Fruit fly (Drosophila melanogaster) whole organism, embryonic: ENCODE data around the gene CG45076.

Source experiments
- C15 ChIP-seq: fragments of 200-800 bp; sonication (Bioruptor generic); IDR thresholded peaks from 3 replicates; pipeline ENCODE4 v1.3.6; 2022; ENCODE audit warnings: missing biosample characterization, missing genetic modification characterization
- CG10654 ChIP-seq: fragments of 200-800 bp; sonication (Bioruptor generic); optimal IDR thresholded peaks from 2 replicates; lab custom pipeline; 2016; ENCODE audit warnings: missing biosample characterization, missing genetic modification characterization
- CG11696 ChIP-seq: fragments of 200-800 bp; sonication (Bioruptor generic); IDR thresholded peaks from 2 replicates; pipeline ENCODE4 v1.3.6; 2022; ENCODE audit warnings: missing biosample characterization, missing genetic modification characterization
- CG13424 ChIP-seq: fragments of 200-800 bp; sonication (Bioruptor generic); optimal IDR thresholded peaks from 2 replicates; lab custom pipeline; 2019; ENCODE audit warnings: missing biosample characterization, mild to moderate bottlenecking, missing genetic modification characterization, moderate library complexity
- CG17802 ChIP-seq: fragments of 200-800 bp; sonication (Bioruptor generic); optimal IDR thresholded peaks from 2 replicates; lab custom pipeline; 2018; ENCODE audit warnings: missing biosample characterization, mild to moderate bottlenecking, missing genetic modification characterization, moderate library complexity
- CG17912 ChIP-seq: fragments of 200-800 bp; sonication (Bioruptor generic); optimal IDR thresholded peaks from 2 replicates; lab custom pipeline; 2018; ENCODE audit warnings: missing biosample characterization, mild to moderate bottlenecking, missing genetic modification characterization
- CG18764 ChIP-seq: fragments of 200-800 bp; sonication (Bioruptor generic); optimal IDR thresholded peaks from 3 replicates; lab custom pipeline; 2016; ENCODE audit warnings: missing biosample characterization, missing genetic modification characterization
- CG2875 ChIP-seq: fragments of 200-800 bp; sonication (Bioruptor generic); optimal IDR thresholded peaks from 2 replicates; lab custom pipeline; 2017; ENCODE audit warnings: missing biosample characterization, mild to moderate bottlenecking, missing genetic modification characterization, missing genetic modification reagents
- CG42726 ChIP-seq: fragments of 200-800 bp; sonication (Bioruptor generic); IDR thresholded peaks from 2 replicates; pipeline ENCODE4 v1.3.6; 2022; ENCODE audit warnings: missing biosample characterization, missing genetic modification characterization; ENCODE audit not compliant: partially characterized antibody
- CG4328 ChIP-seq: fragments of 200-800 bp; sonication (Bioruptor generic); optimal IDR thresholded peaks from 3 replicates; lab custom pipeline; 2017; ENCODE audit warnings: missing biosample characterization, missing genetic modification reagents, missing genetic modification characterization
- CG43689 ChIP-seq: fragments of 200-800 bp; sonication (Bioruptor generic); IDR thresholded peaks from 2 replicates; pipeline ENCODE4 v1.3.6; 2022; ENCODE audit warnings: missing biosample characterization, missing genetic modification characterization
- CG4820 ChIP-seq: fragments of 200-800 bp; sonication (Bioruptor generic); optimal IDR thresholded peaks from 3 replicates; lab custom pipeline; 2016; ENCODE audit warnings: missing biosample characterization, missing genetic modification characterization
- CG5953 ChIP-seq: fragments of 200-800 bp; sonication (Bioruptor generic); IDR thresholded peaks from 2 replicates; pipeline ENCODE4 v1.3.6; 2022; ENCODE audit warnings: missing biosample characterization, missing genetic modification characterization
- CG6689 ChIP-seq: fragments of 200-800 bp; sonication (Bioruptor generic); IDR thresholded peaks from 2 replicates; pipeline ENCODE4 v1.3.6; 2022; ENCODE audit warnings: missing biosample characterization, missing genetic modification characterization
- CG7372 ChIP-seq: fragments of 200-800 bp; sonication (Bioruptor generic); IDR thresholded peaks from 2 replicates; pipeline ENCODE4 v1.3.6; 2022; ENCODE audit warnings: missing biosample characterization, missing genetic modification characterization
- CG8290 ChIP-seq, 3 experiments: fragments of 200-800 bp; sonication (Bioruptor generic); optimal IDR thresholded peaks; 2 replicates each; lab custom pipeline; 2016 to 2019; ENCODE audit warnings: missing biosample characterization in 3 of 3, missing genetic modification characterization in 3 of 3, mild to moderate bottlenecking in 2 of 3, moderate library complexity in 1 of 3
- D19B ChIP-seq: fragments of 200-800 bp; sonication (Bioruptor generic); optimal IDR thresholded peaks from 2 replicates; lab custom pipeline; 2017; ENCODE audit warnings: missing biosample characterization, mild to moderate bottlenecking, missing genetic modification characterization
- Dbx ChIP-seq: fragments of 200-800 bp; sonication (Bioruptor generic); IDR thresholded peaks from 3 replicates; pipeline ENCODE4 v1.3.6; 2022; ENCODE audit warnings: missing biosample characterization, missing genetic modification characterization
- E2f1 ChIP-seq: fragments of 200-800 bp; sonication (Bioruptor generic); IDR thresholded peaks from 2 replicates; pipeline ENCODE4 v1.3.6; 2022; ENCODE audit warnings: missing biosample characterization, missing genetic modification characterization
- Ets65A ChIP-seq: fragments of 200-800 bp; sonication (Bioruptor generic); peaks from one replicate; lab custom pipeline; 2016; ENCODE audit warnings: missing biosample characterization, missing genetic modification characterization
- H15 ChIP-seq: fragments of 200-800 bp; sonication (Bioruptor generic); IDR thresholded peaks from 3 replicates; pipeline ENCODE4 v1.3.6; 2022; ENCODE audit warnings: missing biosample characterization, missing genetic modification characterization
- HLH3B ChIP-seq: fragments of 200-800 bp; sonication (Bioruptor generic); IDR thresholded peaks from 2 replicates; pipeline ENCODE4 v1.3.6; 2022; ENCODE audit warnings: missing biosample characterization, missing genetic modification characterization
- HLH4C ChIP-seq: fragments of 200-800 bp; sonication (Bioruptor generic); IDR thresholded peaks from 3 replicates; pipeline ENCODE4 v1.3.6; 2022; ENCODE audit warnings: missing biosample characterization, missing genetic modification characterization; ENCODE audit not compliant: partially characterized antibody
- Med ChIP-seq: fragments of 200-800 bp; sonication (Bioruptor generic); peaks from one replicate; lab custom pipeline; 2016; ENCODE audit warnings: missing biosample characterization, missing genetic modification characterization, mild to moderate bottlenecking, inconsistent platforms, moderate library complexity
- Mrtf ChIP-seq: fragments of 200-800 bp; sonication (Bioruptor generic); IDR thresholded peaks from 3 replicates; pipeline ENCODE4 v1.3.6; 2022; ENCODE audit warnings: missing biosample characterization, missing genetic modification characterization
- PHDP ChIP-seq: fragments of 200-800 bp; sonication (Bioruptor generic); optimal IDR thresholded peaks from 3 replicates; lab custom pipeline; 2018; ENCODE audit warnings: missing biosample characterization, mild to moderate bottlenecking, missing genetic modification characterization, moderate library complexity
- Taf1 ChIP-seq: fragments of 200-800 bp; sonication (Bioruptor generic); IDR thresholded peaks from 2 replicates; pipeline ENCODE4 v1.3.6; 2022; ENCODE audit warnings: missing biosample characterization, missing genetic modification characterization
- aop ChIP-seq: fragments of 200-800 bp; sonication (Bioruptor generic); IDR thresholded peaks from 2 replicates; pipeline ENCODE4 v1.3.6; 2022; ENCODE audit warnings: missing biosample characterization, missing genetic modification characterization
- ara ChIP-seq: fragments of 200-800 bp; sonication (Bioruptor generic); IDR thresholded peaks from 2 replicates; pipeline ENCODE4 v1.3.6; 2022; ENCODE audit warnings: missing biosample characterization, missing genetic modification characterization
- cad ChIP-seq: fragments of >200 bp; optimal IDR thresholded peaks from 2 replicates; lab custom pipeline; 2017; ENCODE audit warnings: missing biosample characterization, missing genetic modification characterization
- dysf ChIP-seq: fragments of 200-800 bp; sonication (Bioruptor generic); IDR thresholded peaks from 3 replicates; pipeline ENCODE4 v1.3.6; 2022; ENCODE audit warnings: missing biosample characterization, missing genetic modification characterization
- ems ChIP-seq: fragments of 200-800 bp; sonication (Bioruptor generic); optimal IDR thresholded peaks from 3 replicates; lab custom pipeline; 2016; ENCODE audit warnings: missing biosample characterization, missing genetic modification characterization
- ewg ChIP-seq: fragments of 200-800 bp; sonication (Bioruptor generic); optimal IDR thresholded peaks from 3 replicates; lab custom pipeline; 2017; ENCODE audit warnings: mild to moderate bottlenecking, missing biosample characterization, missing genetic modification reagents, missing genetic modification characterization
- fu2 ChIP-seq: fragments of 200-800 bp; sonication (Bioruptor generic); optimal IDR thresholded peaks from 2 replicates; lab custom pipeline; 2016; ENCODE audit warnings: missing biosample characterization, missing genetic modification characterization
- hkb ChIP-seq, 2 experiments: fragments of 200-800 bp in 1 of 2; fragments of >200 bp in 1 of 2; sonication (Bioruptor generic) in 1 of 2; IDR thresholded peaks in 1 of 2; optimal IDR thresholded peaks in 1 of 2; 2 replicates each; pipeline versions ENCODE4 v1.3.6 to Lab custom; 2017 to 2022; ENCODE audit warnings: missing biosample characterization in 1 of 2, missing genetic modification characterization in 1 of 2
- lmd ChIP-seq: fragments of 200-800 bp; sonication (Bioruptor generic); IDR thresholded peaks from 2 replicates; pipeline ENCODE4 v1.3.6; 2022; ENCODE audit warnings: missing biosample characterization, missing genetic modification characterization
- luna ChIP-seq: fragments of 200-800 bp; sonication (Bioruptor generic); optimal IDR thresholded peaks from 2 replicates; lab custom pipeline; 2016; ENCODE audit warnings: missing biosample characterization, missing genetic modification characterization
- otp ChIP-seq: fragments of 200-800 bp; sonication (Bioruptor generic); IDR thresholded peaks from 3 replicates; pipeline ENCODE4, ENCODE4 v1.3.6; 2022; ENCODE audit warnings: missing biosample characterization, missing genetic modification characterization
- p53 ChIP-seq: fragments of 200-800 bp; sonication (Bioruptor generic); optimal IDR thresholded peaks from 2 replicates; lab custom pipeline; 2016; ENCODE audit warnings: missing biosample characterization, missing genetic modification characterization
- pan ChIP-seq, 4 experiments: fragments of >200 bp in 3 of 4; fragments of 200-800 bp in 1 of 4; sonication (Bioruptor generic) in 1 of 4; optimal IDR thresholded peaks in 3 of 4; IDR thresholded peaks in 1 of 4; 2 replicates each; pipeline versions ENCODE4 v1.3.6 to Lab custom; 2017 to 2022; ENCODE audit warnings: missing biosample characterization in 2 of 4, missing genetic modification characterization in 2 of 4, mixed read lengths in 1 of 4
- pb ChIP-seq: fragments of 200-800 bp; sonication (Bioruptor generic); optimal IDR thresholded peaks from 3 replicates; lab custom pipeline; 2016; ENCODE audit warnings: missing biosample characterization, missing genetic modification characterization
- peb ChIP-seq: fragments of 200-800 bp; sonication (Bioruptor generic); IDR thresholded peaks from 2 replicates; pipeline ENCODE4 v1.3.6; 2022; ENCODE audit warnings: missing biosample characterization, missing genetic modification characterization
- phol ChIP-seq: fragments of 200-800 bp; sonication (Bioruptor generic); optimal IDR thresholded peaks from 3 replicates; lab custom pipeline; 2018; ENCODE audit warnings: missing biosample characterization, mild to moderate bottlenecking, missing genetic modification characterization, moderate library complexity
- prd ChIP-seq, 3 experiments: fragments of >200 bp in 2 of 3; fragments of 200-800 bp in 1 of 3; sonication (Bioruptor generic) in 1 of 3; optimal IDR thresholded peaks in 2 of 3; IDR thresholded peaks in 1 of 3; 2 replicates in 2 of 3; 3 replicates in 1 of 3; pipeline versions ENCODE4 v1.3.6 to Lab custom; 2017 to 2022; ENCODE audit warnings: missing biosample characterization in 1 of 3, missing genetic modification characterization in 1 of 3
- pum ChIP-seq: fragments of 200-800 bp; sonication (Bioruptor generic); optimal IDR thresholded peaks from 2 replicates; lab custom pipeline; 2016; ENCODE audit warnings: missing biosample characterization, missing genetic modification characterization
- sens ChIP-seq: fragments of 200-800 bp; sonication (Bioruptor generic); peaks from one replicate; lab custom pipeline; 2016; ENCODE audit warnings: missing biosample characterization, missing genetic modification characterization
- shn ChIP-seq: fragments of 200-800 bp; sonication (Bioruptor generic); optimal IDR thresholded peaks from 3 replicates; lab custom pipeline; 2016; ENCODE audit warnings: missing biosample characterization, missing genetic modification characterization
- sim ChIP-seq: fragments of 200-800 bp; sonication (Bioruptor generic); IDR thresholded peaks from 2 replicates; pipeline ENCODE4 v1.3.6; 2022; ENCODE audit warnings: missing biosample characterization, missing genetic modification characterization
- ttk ChIP-seq: fragments of 200-800 bp; sonication (Bioruptor generic); IDR thresholded peaks from 2 replicates; pipeline ENCODE4 v2.1.2; 2022; ENCODE audit warnings: missing biosample characterization, missing genetic modification characterization

CG45076 gene

DNA sequence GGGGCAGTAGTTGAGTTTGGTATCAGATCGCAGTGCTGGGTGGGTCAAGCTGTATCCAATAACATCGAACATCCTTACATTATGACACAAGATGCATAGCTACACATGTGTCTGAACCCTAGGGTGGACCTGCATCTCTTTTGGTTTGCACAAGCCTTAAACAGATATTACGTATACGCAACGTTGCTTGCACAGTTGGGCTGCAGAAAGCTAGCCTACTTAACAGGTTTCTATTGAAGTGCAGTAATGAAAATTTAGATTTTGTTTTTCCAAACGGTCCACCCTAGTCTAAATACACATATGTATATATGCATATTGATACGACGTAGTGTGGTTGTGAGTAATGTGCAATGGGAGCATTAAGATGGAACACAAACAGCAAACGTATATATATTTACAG lies 1.9 kb downstream of the CG45076 start:
- TF ChIP-seq Taf1 (GFP tag; lab: Robert Waterston, UW) (0 out of 2 replicates have a peak, but pooled peaks have one; percentile 49), prd (optimal IDR thresholded peaks at IDR 0.05; lab: Kevin White, UChicago) (no peak), prd (GFP tag; IDR thresholded peaks at IDR 0.05; lab: Robert Waterston, UW) (0 out of 3 replicates have a peak, but pooled peaks have one; percentile 35), CG42726 (no peak), CG10654 (GFP tag; lab: Kevin White, UChicago) (no peak), CG4328 (GFP tag; lab: Kevin White, UChicago) (no peak), CG11696 (GFP tag; lab: Robert Waterston, UW) (0 out of 2 replicates have a peak, but pooled peaks have one; percentile 16), phol (tag; lab: Kevin White, UChicago) (peak; percentile 13), pum (GFP tag; lab: Kevin White, UChicago) (no peak), HLH3B (GFP tag; lab: Robert Waterston, UW) (0 out of 2 replicates have a peak, but pooled peaks have one; percentile 20), CG6689 (GFP tag; lab: Robert Waterston, UW) (peak; percentile 42), D19B (GFP tag; lab: Kevin White, UChicago) (no peak), Ets65A (GFP tag; lab: Kevin White, UChicago) (peak; percentile 86), CG43689 (no peak), ara (0 out of 2 replicates have a peak, but pooled peaks have one; percentile 42), luna (no peak), C15 (GFP tag; lab: Robert Waterston, UW) (0 out of 3 replicates have a peak, but pooled peaks have one; percentile 42), fu2 (GFP tag; lab: Kevin White, UChicago) (no peak), p53 (GFP tag; lab: Kevin White, UChicago) (no peak), ewg (GFP tag; lab: Kevin White, UChicago) (no peak), H15 (0 out of 3 replicates have a peak, but pooled peaks have one; percentile 38), pan (optimal IDR thresholded peaks at IDR 0.05; lab: Kevin White, UChicago) (no peak), pan (GFP tag; optimal IDR thresholded peaks at IDR 0.05 in 1 of 2, IDR thresholded peaks at IDR 0.05 in 1 of 2) (peak in 1 of 2 experiments; percentile 16), CG17912 (GFP tag; lab: Kevin White, UChicago) (no peak), CG5953 (GFP tag; lab: Robert Waterston, UW) (no peak), aop (GFP tag; lab: Robert Waterston, UW) (0 out of 2 replicates have a peak, but pooled peaks have one; percentile 8), shn (GFP tag; lab: Kevin White, UChicago) (no peak), CG13424 (peak; percentile 1), ems (GFP tag; lab: Kevin White, UChicago) (peak; percentile 38), Mrtf (GFP tag; lab: Robert Waterston, UW) (0 out of 3 replicates have a peak, but pooled peaks have one; percentile 21), CG18764 (no peak), Med (GFP tag; lab: Kevin White, UChicago) (peak; percentile 74), CG4820 (GFP tag; lab: Kevin White, UChicago) (no peak), ttk (GFP tag; lab: Robert Waterston, UW) (0 out of 2 replicates have a peak, but pooled peaks have one; percentile 19), CG17802 (tag; lab: Kevin White, UChicago) (no peak), dysf (GFP tag; lab: Robert Waterston, UW) (peak; percentile 41; the same call in 1 of the 3 replicates), hkb (optimal IDR thresholded peaks at IDR 0.05; lab: Kevin White, UChicago) (no peak), hkb (GFP tag; IDR thresholded peaks at IDR 0.05; lab: Robert Waterston, UW) (0 out of 2 replicates have a peak, but pooled peaks have one; percentile 13), E2f1 (GFP tag; lab: Robert Waterston, UW) (0 out of 2 replicates have a peak, but pooled peaks have one; percentile 17), Dbx (GFP tag; lab: Robert Waterston, UW) (no peak), cad (GFP tag; lab: Kevin White, UChicago) (no peak), sim (GFP tag; lab: Robert Waterston, UW) (no peak), pb (GFP tag; lab: Kevin White, UChicago) (no peak), otp (GFP tag; lab: Robert Waterston, UW) (no peak), CG2875 (GFP tag; lab: Kevin White, UChicago) (peak; percentile 7), sens (GFP tag; lab: Kevin White, UChicago) (peak; percentile 57), HLH4C (GFP tag; lab: Robert Waterston, UW) (no peak), CG7372 (GFP tag; lab: Robert Waterston, UW) (peak; percentile 35; the same call in 1 of the 2 replicates), lmd (GFP tag; lab: Robert Waterston, UW) (peak; percentile 27; the same call in 1 of the 2 replicates), peb (no peak), PHDP (peak; percentile 45), CG8290 (GFP tag; optimal IDR thresholded peaks at IDR 0.05; lab: Kevin White, UChicago) (no peak), CG8290 (tag; optimal IDR thresholded peaks at IDR 0.05; lab: Kevin White, UChicago) (peak in 1 of 2 experiments; percentile 14)
